Fruit fly (Drosophila melanogaster) whole organism, embryonic: ENCODE measurements around the gene CG33791.
A peak's percentile ranks its signal among the peaks of the same experiment; 100 is the strongest.

ENCODE experiments used
- BEAF-32 ChIP-seq: fragments of 200-800 bp; sonication (Bioruptor generic); optimal IDR thresholded peaks from 3 replicates; lab custom pipeline; 2017; ENCODE audit warnings: missing biosample characterization, missing genetic modification characterization, mild to moderate bottlenecking, moderate library complexity, missing genetic modification reagents
- CG10267 ChIP-seq: fragments of 200-800 bp; sonication (Bioruptor generic); optimal IDR thresholded peaks from 2 replicates; lab custom pipeline; 2018; ENCODE audit warnings: missing biosample characterization, mild to moderate bottlenecking, missing genetic modification characterization, moderate library complexity
- CG10274 ChIP-seq: fragments of 200-800 bp; sonication (Bioruptor generic); optimal IDR thresholded peaks from 3 replicates; lab custom pipeline; 2017; ENCODE audit warnings: missing biosample characterization, mild to moderate bottlenecking, missing genetic modification characterization
- CG10462 ChIP-seq: fragments of 200-800 bp; sonication (Bioruptor generic); optimal IDR thresholded peaks from 2 replicates; lab custom pipeline; 2016; ENCODE audit warnings: missing biosample characterization, missing genetic modification characterization
- CG12155 ChIP-seq: fragments of 200-800 bp; sonication (Bioruptor generic); optimal IDR thresholded peaks from 3 replicates; lab custom pipeline; 2016; ENCODE audit warnings: missing biosample characterization, missing genetic modification characterization
- CG12219 ChIP-seq: fragments of 200-800 bp; sonication (Bioruptor generic); optimal IDR thresholded peaks from 3 replicates; lab custom pipeline; 2018; ENCODE audit warnings: missing biosample characterization, mild to moderate bottlenecking, missing genetic modification characterization
- CG1233 ChIP-seq: fragments of 200-800 bp; sonication (Bioruptor generic); optimal IDR thresholded peaks from 4 replicates; lab custom pipeline; 2018; ENCODE audit warnings: missing biosample characterization, mild to moderate bottlenecking, missing genetic modification characterization
- CG12659 ChIP-seq: fragments of 200-800 bp; sonication (Bioruptor generic); optimal IDR thresholded peaks from 3 replicates; lab custom pipeline; 2017; ENCODE audit warnings: mild to moderate bottlenecking, missing biosample characterization, missing genetic modification reagents, missing genetic modification characterization
- CG13287 ChIP-seq: fragments of 200-800 bp; sonication (Bioruptor generic); IDR thresholded peaks from 2 replicates; pipeline ENCODE4 v1.3.6; 2022; ENCODE audit warnings: missing biosample characterization, missing genetic modification characterization; ENCODE audit not compliant: partially characterized antibody
- CG13624 ChIP-seq: fragments of 200-800 bp; sonication (Bioruptor generic); optimal IDR thresholded peaks from 2 replicates; lab custom pipeline; 2016; ENCODE audit warnings: missing biosample characterization, missing genetic modification characterization
- CG13894 ChIP-seq: fragments of 200-800 bp; sonication (Bioruptor generic); optimal IDR thresholded peaks from 3 replicates; lab custom pipeline; 2018; ENCODE audit warnings: missing biosample characterization, mild to moderate bottlenecking, missing genetic modification characterization, moderate library complexity
- CG15479 ChIP-seq: fragments of 200-800 bp; sonication (Bioruptor generic); optimal IDR thresholded peaks from 3 replicates; lab custom pipeline; 2019; ENCODE audit warnings: missing biosample characterization, mild to moderate bottlenecking, missing genetic modification characterization, moderate library complexity
- CG17912 ChIP-seq: fragments of 200-800 bp; sonication (Bioruptor generic); optimal IDR thresholded peaks from 2 replicates; lab custom pipeline; 2018; ENCODE audit warnings: missing biosample characterization, mild to moderate bottlenecking, missing genetic modification characterization
- CG1792 ChIP-seq: fragments of 200-800 bp; sonication (Bioruptor generic); optimal IDR thresholded peaks from 2 replicates; lab custom pipeline; 2016; ENCODE audit warnings: missing biosample characterization, missing genetic modification characterization
- CG1832 ChIP-seq: fragments of 200-800 bp; sonication (Bioruptor generic); optimal IDR thresholded peaks from 2 replicates; lab custom pipeline; 2017; ENCODE audit warnings: missing biosample characterization, mild to moderate bottlenecking, missing genetic modification characterization, inconsistent platforms
- CG18619 ChIP-seq: fragments of 200-800 bp; sonication (Bioruptor generic); optimal IDR thresholded peaks from 3 replicates; lab custom pipeline; 2017; ENCODE audit warnings: missing biosample characterization, mild to moderate bottlenecking, missing genetic modification characterization
- CG2889 ChIP-seq: fragments of 200-800 bp; sonication (Bioruptor generic); IDR thresholded peaks from 3 replicates; pipeline ENCODE4 v1.3.6; 2022; ENCODE audit warnings: missing biosample characterization, missing genetic modification characterization
- CG30403 ChIP-seq: fragments of 200-800 bp; sonication (Bioruptor generic); optimal IDR thresholded peaks from 3 replicates; lab custom pipeline; 2016; ENCODE audit warnings: missing biosample characterization, missing genetic modification characterization
- CG32767 ChIP-seq: fragments of 200-800 bp; sonication (Bioruptor generic); IDR thresholded peaks from 2 replicates; pipeline ENCODE4 v1.3.6; 2022; ENCODE audit warnings: missing biosample characterization, missing genetic modification characterization
- CG34376 ChIP-seq: fragments of 200-800 bp; sonication (Bioruptor generic); optimal IDR thresholded peaks from 2 replicates; lab custom pipeline; 2018; ENCODE audit warnings: missing biosample characterization, mild to moderate bottlenecking, missing genetic modification characterization
- CG42726 ChIP-seq: fragments of 200-800 bp; sonication (Bioruptor generic); IDR thresholded peaks from 2 replicates; pipeline ENCODE4 v1.3.6; 2022; ENCODE audit warnings: missing biosample characterization, missing genetic modification characterization; ENCODE audit not compliant: partially characterized antibody
- CG9797 ChIP-seq: fragments of 200-800 bp; sonication (Bioruptor generic); optimal IDR thresholded peaks from 3 replicates; lab custom pipeline; 2018; ENCODE audit warnings: missing biosample characterization, mild to moderate bottlenecking, missing genetic modification characterization
- E2f2 ChIP-seq: fragments of 200-800 bp; sonication (Bioruptor generic); IDR thresholded peaks from 2 replicates; pipeline ENCODE4 v1.3.6; 2022; ENCODE audit warnings: missing biosample characterization, missing genetic modification characterization
- Elba2 ChIP-seq: fragments of 200-800 bp; sonication (Bioruptor generic); optimal IDR thresholded peaks from 3 replicates; lab custom pipeline; 2016; ENCODE audit warnings: missing biosample characterization, missing genetic modification characterization
- HLH4C ChIP-seq: fragments of 200-800 bp; sonication (Bioruptor generic); IDR thresholded peaks from 3 replicates; pipeline ENCODE4 v1.3.6; 2022; ENCODE audit warnings: missing biosample characterization, missing genetic modification characterization; ENCODE audit not compliant: partially characterized antibody
- Jarid2 ChIP-seq: fragments of 200-800 bp; sonication (Bioruptor generic); optimal IDR thresholded peaks from 3 replicates; lab custom pipeline; 2017; ENCODE audit warnings: mild to moderate bottlenecking, missing biosample characterization, missing genetic modification reagents, missing genetic modification characterization
- Med ChIP-seq: fragments of 200-800 bp; sonication (Bioruptor generic); peaks from one replicate; lab custom pipeline; 2016; ENCODE audit warnings: missing biosample characterization, missing genetic modification characterization, mild to moderate bottlenecking, inconsistent platforms, moderate library complexity
- Nf-YB ChIP-seq: fragments of 200-800 bp; sonication (Bioruptor generic); optimal IDR thresholded peaks from 3 replicates; lab custom pipeline; 2019; ENCODE audit warnings: missing biosample characterization, mild to moderate bottlenecking, missing genetic modification characterization, moderate library complexity
- Scr ChIP-seq: fragments of 200-800 bp; sonication (Bioruptor generic); IDR thresholded peaks from 2 replicates; pipeline ENCODE4 v1.3.6; 2022; ENCODE audit warnings: missing biosample characterization, missing genetic modification characterization; ENCODE audit not compliant: partially characterized antibody
- Tbp ChIP-seq: fragments of >200 bp; optimal IDR thresholded peaks from 2 replicates; lab custom pipeline; 2018; ENCODE audit warnings: missing biosample characterization, missing genetic modification characterization
- Trl ChIP-seq, 3 experiments: fragments of >200 bp in 2 of 3; fragments of 200-800 bp in 1 of 3; sonication (Bioruptor generic) in 1 of 3; optimal IDR thresholded peaks; 2 replicates in 1 of 3; 3 replicates in 2 of 3; lab custom pipeline; 2016 to 2017; ENCODE audit warnings: missing biosample characterization in 1 of 3, missing genetic modification characterization in 1 of 3
- ac ChIP-seq: fragments of 200-800 bp; sonication (Bioruptor generic); optimal IDR thresholded peaks from 3 replicates; lab custom pipeline; 2017; ENCODE audit warnings: missing biosample characterization, mild to moderate bottlenecking, missing genetic modification characterization
- btn ChIP-seq: fragments of 200-800 bp; sonication (Bioruptor generic); optimal IDR thresholded peaks from 2 replicates; lab custom pipeline; 2016; ENCODE audit warnings: missing biosample characterization, missing genetic modification characterization
- crc ChIP-seq: fragments of 200-800 bp; sonication (Bioruptor generic); optimal IDR thresholded peaks from 2 replicates; lab custom pipeline; 2016; ENCODE audit warnings: missing biosample characterization, missing genetic modification characterization
- ems ChIP-seq: fragments of 200-800 bp; sonication (Bioruptor generic); optimal IDR thresholded peaks from 3 replicates; lab custom pipeline; 2016; ENCODE audit warnings: missing biosample characterization, missing genetic modification characterization
- maf-S ChIP-seq: fragments of 200-800 bp; sonication (Bioruptor generic); optimal IDR thresholded peaks from 2 replicates; lab custom pipeline; 2016; ENCODE audit warnings: missing biosample characterization, missing genetic modification characterization
- nom ChIP-seq: fragments of 200-800 bp; sonication (Bioruptor generic); optimal IDR thresholded peaks from 2 replicates; lab custom pipeline; 2017; ENCODE audit warnings: missing biosample characterization, missing genetic modification characterization, mild to moderate bottlenecking, moderate library complexity, missing genetic modification reagents
- otp ChIP-seq: fragments of 200-800 bp; sonication (Bioruptor generic); IDR thresholded peaks from 3 replicates; pipeline ENCODE4, ENCODE4 v1.3.6; 2022; ENCODE audit warnings: missing biosample characterization, missing genetic modification characterization
- pan ChIP-seq, 4 experiments: fragments of >200 bp in 3 of 4; fragments of 200-800 bp in 1 of 4; sonication (Bioruptor generic) in 1 of 4; optimal IDR thresholded peaks in 3 of 4; IDR thresholded peaks in 1 of 4; 2 replicates each; pipeline versions ENCODE4 v1.3.6 to Lab custom; 2017 to 2022; ENCODE audit warnings: missing biosample characterization in 2 of 4, missing genetic modification characterization in 2 of 4, mixed read lengths in 1 of 4
- pita ChIP-seq: fragments of 200-800 bp; sonication (Bioruptor generic); optimal IDR thresholded peaks from 2 replicates; lab custom pipeline; 2017; ENCODE audit warnings: missing biosample characterization, mild to moderate bottlenecking, missing genetic modification characterization
- sc ChIP-seq, 3 experiments: fragments of >200 bp in 2 of 3; fragments of 200-800 bp in 1 of 3; sonication (Bioruptor generic) in 1 of 3; optimal IDR thresholded peaks; 2 replicates in 2 of 3; 3 replicates in 1 of 3; lab custom pipeline; 2017; ENCODE audit warnings: mild to moderate bottlenecking in 1 of 3, missing biosample characterization in 1 of 3, missing genetic modification characterization in 1 of 3, missing genetic modification reagents in 1 of 3
- scrt ChIP-seq: fragments of 200-800 bp; sonication (Bioruptor generic); optimal IDR thresholded peaks from 2 replicates; lab custom pipeline; 2018; ENCODE audit warnings: missing biosample characterization, mild to moderate bottlenecking, missing genetic modification characterization, moderate library complexity
- sd ChIP-seq: fragments of 200-800 bp; sonication (Bioruptor generic); optimal IDR thresholded peaks from 3 replicates; lab custom pipeline; 2018; ENCODE audit warnings: missing biosample characterization, mild to moderate bottlenecking, missing genetic modification characterization, moderate library complexity
- sob ChIP-seq: fragments of 200-800 bp; sonication (Bioruptor generic); IDR thresholded peaks from 2 replicates; pipeline ENCODE4 v1.3.6; 2022; ENCODE audit warnings: missing biosample characterization, missing genetic modification characterization
- sug ChIP-seq: fragments of 200-800 bp; optimal IDR thresholded peaks from 2 replicates; lab custom pipeline; 2019; ENCODE audit warnings: missing biosample characterization, mild to moderate bottlenecking, missing genetic modification characterization, moderate library complexity
- unc-4 ChIP-seq: fragments of 200-800 bp; sonication (Bioruptor generic); IDR thresholded peaks from 2 replicates; pipeline ENCODE4 v1.3.6; 2022; ENCODE audit warnings: missing biosample characterization, missing genetic modification characterization; ENCODE audit not compliant: partially characterized antibody
- vvl ChIP-seq: fragments of 200-800 bp; sonication (Bioruptor generic); IDR thresholded peaks from 2 replicates; pipeline ENCODE4 v1.3.6; 2022; ENCODE audit warnings: missing biosample characterization, missing genetic modification characterization
- z ChIP-seq: fragments of 200-800 bp; sonication (Bioruptor generic); IDR thresholded peaks from 3 replicates; pipeline ENCODE4 v1.3.6; 2022; ENCODE audit warnings: missing biosample characterization, missing genetic modification characterization

Gene CG33791

dm6 chr3L:1647276-1647919, 44.6 kb downstream of the CG33791 start, which contains the start of the genes CG17249 and Bro (continued):
- peak; percentile 98 for TF ChIP-seq CG10267 (tag; lab: Kevin White, UChicago)
- TF ChIP-seq CG12659: peak; percentile 40
- peak; percentile 5 for TF ChIP-seq CG1792 (GFP tag; lab: Kevin White, UChicago)
- peak; percentile 25; the same call in 1 of the 2 replicates for TF ChIP-seq Scr (GFP tag; lab: Robert Waterston, UW)
- TF ChIP-seq Elba2: peak; percentile 91
- no peak for TF ChIP-seq sc (optimal IDR thresholded peaks at IDR 0.05; lab: Kevin White, UChicago)
- no peak for TF ChIP-seq sc (GFP tag; optimal IDR thresholded peaks at IDR 0.05; lab: Kevin White, UChicago)
- TF ChIP-seq CG17912: no peak
- no peak for TF ChIP-seq CG42726
- TF ChIP-seq Nf-YB (GFP tag; lab: Kevin White, UChicago): no peak
- TF ChIP-seq CG1832 (GFP tag; lab: Kevin White, UChicago): no peak
- TF ChIP-seq pan (optimal IDR thresholded peaks at IDR 0.05; lab: Kevin White, UChicago): no peak
- TF ChIP-seq pan (GFP tag; optimal IDR thresholded peaks at IDR 0.05 in 1 of 2, IDR thresholded peaks at IDR 0.05 in 1 of 2): no peak
- no peak for TF ChIP-seq btn (GFP tag; lab: Kevin White, UChicago)
- no peak for TF ChIP-seq CG18619
- TF ChIP-seq CG2889 (GFP tag; lab: Robert Waterston, UW): no peak
- no peak for TF ChIP-seq HLH4C (GFP tag; lab: Robert Waterston, UW)
- TF ChIP-seq pita (GFP tag; lab: Kevin White, UChicago): no peak
- peak; percentile 62 for TF ChIP-seq CG9797 (GFP tag; lab: Kevin White, UChicago)
- no peak for TF ChIP-seq CG10274 (GFP tag; lab: Kevin White, UChicago)
- TF ChIP-seq CG34376 (GFP tag; lab: Kevin White, UChicago): peak; percentile 16
- no peak for TF ChIP-seq crc (GFP tag; lab: Kevin White, UChicago)
- TF ChIP-seq sd: no peak
- no peak for TF ChIP-seq Tbp (GFP tag; lab: Kevin White, UChicago)
- peak; percentile 28 for TF ChIP-seq CG10462 (GFP tag; lab: Kevin White, UChicago)
- TF ChIP-seq CG12155: peak; percentile 43
- no peak for TF ChIP-seq sob (GFP tag; lab: Robert Waterston, UW)
- no peak for TF ChIP-seq ac (GFP tag; lab: Kevin White, UChicago)
- no peak for TF ChIP-seq CG1233
- no peak for TF ChIP-seq otp (GFP tag; lab: Robert Waterston, UW)
- TF ChIP-seq ems: peak; percentile 17
- TF ChIP-seq CG15479 (GFP tag; lab: Kevin White, UChicago): no peak
- TF ChIP-seq CG30403 (GFP tag; lab: Kevin White, UChicago): peak; percentile 22
- no peak for TF ChIP-seq CG12219
- TF ChIP-seq vvl: peak; percentile 72
- TF ChIP-seq maf-S (GFP tag; lab: Kevin White, UChicago): peak; percentile 32
- TF ChIP-seq BEAF-32: peak; percentile 39
- TF ChIP-seq nom (GFP tag; lab: Kevin White, UChicago): no peak

DNA sequence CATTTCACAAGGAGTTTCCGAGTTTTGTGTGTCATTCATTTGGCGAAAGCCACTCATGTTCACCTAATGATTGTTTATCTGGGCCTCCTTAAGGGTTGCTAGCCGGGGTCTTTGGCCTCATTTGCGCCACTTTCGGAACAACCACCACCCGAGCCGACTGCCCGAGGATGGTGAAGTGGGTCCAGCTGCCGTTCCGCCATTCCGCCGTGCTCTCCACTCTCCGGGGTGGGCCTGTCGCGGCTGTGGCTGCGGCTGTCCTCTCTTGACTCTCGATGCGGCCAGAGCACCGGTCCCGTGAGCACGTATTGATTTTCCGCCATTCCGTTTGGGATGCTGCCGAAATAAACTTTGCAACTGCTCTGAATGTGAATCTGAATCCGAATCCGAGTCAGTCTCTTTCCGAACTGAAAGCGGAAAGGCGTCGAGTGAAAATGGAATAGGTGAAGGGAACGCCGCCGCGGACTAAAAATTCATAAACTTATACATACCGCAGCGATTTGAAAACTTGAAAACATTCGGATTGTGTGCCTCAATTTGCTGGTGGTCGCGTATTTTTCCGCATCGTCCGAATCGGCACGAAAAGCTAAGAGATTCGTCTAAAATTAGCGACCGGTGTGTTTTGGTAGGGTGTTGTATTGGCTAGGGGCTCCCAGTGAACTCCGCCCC, 46.1 kb downstream of the CG33791 start, which contains the start of gene CG13920:
TSS of gene CG13920 (plus strand) at position 255 of the 666 bp plus-strand sequence.
- peak; percentile 59 to 62 for TF ChIP-seq Trl (optimal IDR thresholded peaks at IDR 0.05; lab: Kevin White, UChicago)
- no peak for TF ChIP-seq Trl (GFP tag; optimal IDR thresholded peaks at IDR 0.05; lab: Kevin White, UChicago)
- peak; percentile 59 for TF ChIP-seq sug (tag; lab: Kevin White, UChicago)
- peak; percentile 34 for TF ChIP-seq Jarid2 (GFP tag; lab: Kevin White, UChicago)
- peak; percentile 61 for TF ChIP-seq CG13894 (tag; lab: Kevin White, UChicago)
- TF ChIP-seq Med: peak; percentile 59
- TF ChIP-seq CG13287: peak; percentile 13; the same call in 1 of the 2 replicates
- no peak for TF ChIP-seq CG13624 (GFP tag; lab: Kevin White, UChicago)
- peak; percentile 4 for TF ChIP-seq scrt (GFP tag; lab: Kevin White, UChicago)
- TF ChIP-seq unc-4: peak; percentile 43; the same call in 1 of the 2 replicates
- 0 out of 3 replicates have a peak, but pooled peaks have one; percentile 46 for TF ChIP-seq z (GFP tag; lab: Robert Waterston, UW)
- TF ChIP-seq E2f2 (GFP tag; lab: Robert Waterston, UW): 0 out of 2 replicates have a peak, but pooled peaks have one; percentile 11
- 0 out of 2 replicates have a peak, but pooled peaks have one; percentile 29 for TF ChIP-seq CG32767 (GFP tag; lab: Robert Waterston, UW)
